Fruit fly (Drosophila melanogaster) whole organism, embryonic: ENCODE data around the gene CG10252.

Experiments used
- Blimp-1 ChIP-seq: fragments of 200-800 bp; sonication (Bioruptor generic); optimal IDR thresholded peaks from 3 replicates; lab custom pipeline; 2018; ENCODE audit warnings: missing biosample characterization, missing genetic modification characterization, mild to moderate bottlenecking, moderate library complexity, missing genetic modification reagents
- CG10209 ChIP-seq: fragments of 200-800 bp; sonication (Bioruptor generic); optimal IDR thresholded peaks from 3 replicates; lab custom pipeline; 2017; ENCODE audit warnings: missing biosample characterization, mild to moderate bottlenecking, missing genetic modification characterization, missing genetic modification reagents
- CG1024 ChIP-seq: fragments of 200-800 bp; sonication (Bioruptor generic); IDR thresholded peaks from 2 replicates; pipeline ENCODE4 v1.3.6; 2022; ENCODE audit warnings: missing biosample characterization, missing genetic modification characterization
- CG10959 ChIP-seq: fragments of 200-800 bp; sonication (Bioruptor generic); IDR thresholded peaks from 2 replicates; pipeline ENCODE4 v1.3.6; 2022; ENCODE audit warnings: missing biosample characterization, missing genetic modification characterization
- CG11504 ChIP-seq: fragments of 200-800 bp; sonication (Bioruptor generic); optimal IDR thresholded peaks from 3 replicates; lab custom pipeline; 2019; ENCODE audit warnings: missing biosample characterization, mild to moderate bottlenecking, missing genetic modification characterization, moderate library complexity
- CG11560 ChIP-seq: fragments of 200-800 bp; sonication (Bioruptor generic); IDR thresholded peaks from 3 replicates; pipeline ENCODE4 v1.3.6; 2022; ENCODE audit warnings: missing biosample characterization, missing genetic modification characterization
- CG14965 ChIP-seq: fragments of 200-800 bp; sonication (Bioruptor generic); optimal IDR thresholded peaks from 2 replicates; lab custom pipeline; 2016; ENCODE audit warnings: missing biosample characterization, missing genetic modification characterization, borderline replicate concordance
- CG1529 ChIP-seq: fragments of 200-800 bp; sonication (Bioruptor generic); optimal IDR thresholded peaks from 3 replicates; lab custom pipeline; 2018; ENCODE audit warnings: missing biosample characterization, missing genetic modification characterization
- CG15696 ChIP-seq: fragments of 200-800 bp; sonication (Bioruptor generic); optimal IDR thresholded peaks from 2 replicates; lab custom pipeline; 2019; ENCODE audit warnings: missing biosample characterization, mild to moderate bottlenecking, missing genetic modification characterization, moderate library complexity
- CG17186 ChIP-seq: fragments of 200-800 bp; sonication (Bioruptor generic); optimal IDR thresholded peaks from 3 replicates; lab custom pipeline; 2017; ENCODE audit warnings: missing biosample characterization, missing genetic modification reagents, missing genetic modification characterization
- CG18262 ChIP-seq: fragments of 200-800 bp; optimal IDR thresholded peaks from 3 replicates; lab custom pipeline; 2019; ENCODE audit warnings: missing biosample characterization, mild to moderate bottlenecking, missing genetic modification characterization, moderate library complexity
- CG18599 ChIP-seq: fragments of 200-800 bp; sonication (Bioruptor generic); optimal IDR thresholded peaks from 3 replicates; lab custom pipeline; 2017; ENCODE audit warnings: missing biosample characterization, missing genetic modification characterization, mild to moderate bottlenecking, moderate library complexity, missing genetic modification reagents
- CG2120 ChIP-seq: fragments of 200-800 bp; sonication (Bioruptor generic); optimal IDR thresholded peaks from 3 replicates; lab custom pipeline; 2016; ENCODE audit warnings: missing biosample characterization, missing genetic modification characterization
- CG2129 ChIP-seq: fragments of 200-800 bp; sonication (Bioruptor generic); IDR thresholded peaks from 2 replicates; pipeline ENCODE4 v1.3.6; 2022; ENCODE audit warnings: missing biosample characterization, missing genetic modification characterization; ENCODE audit not compliant: partially characterized antibody
- CG32767 ChIP-seq: fragments of 200-800 bp; sonication (Bioruptor generic); IDR thresholded peaks from 2 replicates; pipeline ENCODE4 v1.3.6; 2022; ENCODE audit warnings: missing biosample characterization, missing genetic modification characterization
- CG33213 ChIP-seq: fragments of 200-800 bp; sonication (Bioruptor generic); optimal IDR thresholded peaks from 3 replicates; lab custom pipeline; 2016; ENCODE audit warnings: missing biosample characterization, missing genetic modification characterization
- CG42726 ChIP-seq: fragments of 200-800 bp; sonication (Bioruptor generic); IDR thresholded peaks from 2 replicates; pipeline ENCODE4 v1.3.6; 2022; ENCODE audit warnings: missing biosample characterization, missing genetic modification characterization; ENCODE audit not compliant: partially characterized antibody
- CG4854 ChIP-seq: fragments of 200-800 bp; sonication (Bioruptor generic); optimal IDR thresholded peaks from 2 replicates; lab custom pipeline; 2016; ENCODE audit warnings: missing biosample characterization, missing genetic modification characterization, inconsistent platforms
- CG6254 ChIP-seq: fragments of 200-800 bp; sonication (Bioruptor generic); optimal IDR thresholded peaks from 3 replicates; lab custom pipeline; 2017; ENCODE audit warnings: mild to moderate bottlenecking, missing biosample characterization, missing genetic modification reagents, missing genetic modification characterization
- CG6272 ChIP-seq: fragments of 200-800 bp; sonication (Bioruptor generic); IDR thresholded peaks from 2 replicates; pipeline ENCODE4 v1.3.6; 2022; ENCODE audit warnings: missing biosample characterization, missing genetic modification characterization
- CG7271 ChIP-seq: fragments of 200-800 bp; sonication (Bioruptor generic); optimal IDR thresholded peaks from 2 replicates; lab custom pipeline; 2018; ENCODE audit warnings: missing biosample characterization, mild to moderate bottlenecking, missing genetic modification characterization, moderate library complexity
- CG7556 ChIP-seq: fragments of 200-800 bp; sonication (Bioruptor generic); optimal IDR thresholded peaks from 2 replicates; lab custom pipeline; 2017; ENCODE audit warnings: missing biosample characterization, mild to moderate bottlenecking, missing genetic modification characterization
- E2f2 ChIP-seq: fragments of 200-800 bp; sonication (Bioruptor generic); IDR thresholded peaks from 2 replicates; pipeline ENCODE4 v1.3.6; 2022; ENCODE audit warnings: missing biosample characterization, missing genetic modification characterization
- Fer1 ChIP-seq: fragments of 200-800 bp; sonication (Bioruptor generic); optimal IDR thresholded peaks from 2 replicates; lab custom pipeline; 2017; ENCODE audit warnings: missing biosample characterization, mild to moderate bottlenecking, missing genetic modification characterization
- HLH54F ChIP-seq: fragments of 200-800 bp; sonication (Bioruptor generic); optimal IDR thresholded peaks from 3 replicates; lab custom pipeline; 2016; ENCODE audit warnings: missing biosample characterization, missing genetic modification characterization
- Hmx ChIP-seq: fragments of 200-800 bp; sonication (Bioruptor generic); optimal IDR thresholded peaks from 2 replicates; lab custom pipeline; 2016; ENCODE audit warnings: missing biosample characterization, missing genetic modification characterization
- Lhr ChIP-seq: fragments of 200-800 bp; sonication (Bioruptor generic); optimal IDR thresholded peaks from 3 replicates; lab custom pipeline; 2017; ENCODE audit warnings: mild to moderate bottlenecking, missing biosample characterization, missing genetic modification reagents, missing genetic modification characterization
- Pdp1 ChIP-seq, 2 experiments: fragments of 200-800 bp; sonication (Bioruptor generic); optimal IDR thresholded peaks; 3 replicates each; lab custom pipeline; 2016; ENCODE audit warnings: missing biosample characterization in 2 of 2, missing genetic modification characterization in 2 of 2, mild to moderate bottlenecking in 1 of 2, moderate library complexity in 1 of 2
- Usf ChIP-seq: fragments of 200-800 bp; sonication (Bioruptor generic); optimal IDR thresholded peaks from 2 replicates; lab custom pipeline; 2017; ENCODE audit warnings: missing genotype, missing biosample characterization, missing genetic modification characterization
- al ChIP-seq: fragments of 200-800 bp; sonication (Bioruptor generic); IDR thresholded peaks from 2 replicates; pipeline ENCODE4 v1.3.6; 2022; ENCODE audit warnings: missing biosample characterization, missing genetic modification characterization
- cg ChIP-seq: fragments of 200-800 bp; sonication (Bioruptor generic); optimal IDR thresholded peaks from 3 replicates; lab custom pipeline; 2019; ENCODE audit warnings: missing biosample characterization, mild to moderate bottlenecking, missing genetic modification characterization, moderate library complexity
- chinmo ChIP-seq: fragments of 200-800 bp; sonication (Bioruptor generic); IDR thresholded peaks from 4 replicates; pipeline ENCODE4 v1.3.6; 2022; ENCODE audit warnings: missing biosample characterization, missing genetic modification characterization; ENCODE audit not compliant: partially characterized antibody
- dm ChIP-seq: fragments of 200-800 bp; sonication (Bioruptor generic); optimal IDR thresholded peaks from 3 replicates; lab custom pipeline; 2016; ENCODE audit warnings: missing biosample characterization, missing genetic modification characterization
- ewg ChIP-seq: fragments of 200-800 bp; sonication (Bioruptor generic); optimal IDR thresholded peaks from 3 replicates; lab custom pipeline; 2017; ENCODE audit warnings: mild to moderate bottlenecking, missing biosample characterization, missing genetic modification reagents, missing genetic modification characterization
- exex ChIP-seq: fragments of 200-800 bp; sonication (Bioruptor generic); optimal IDR thresholded peaks from 4 replicates; lab custom pipeline; 2018; ENCODE audit warnings: missing biosample characterization, mild to moderate bottlenecking, missing genetic modification characterization, moderate library complexity
- ftz-f1 ChIP-seq: fragments of 200-800 bp; sonication (Bioruptor generic); optimal IDR thresholded peaks from 2 replicates; lab custom pipeline; 2016; ENCODE audit warnings: missing biosample characterization, missing genetic modification characterization
- hth ChIP-seq: fragments of >200 bp; optimal IDR thresholded peaks from 2 replicates; lab custom pipeline; 2017; ENCODE audit warnings: inconsistent platforms
- insv ChIP-seq, 2 experiments: fragments of 200-800 bp; sonication (Bioruptor generic); optimal IDR thresholded peaks; 3 replicates each; lab custom pipeline; 2016 to 2018; ENCODE audit warnings: missing biosample characterization in 2 of 2, missing genetic modification characterization in 2 of 2
- kni ChIP-seq: fragments of 200-800 bp; sonication (Bioruptor generic); optimal IDR thresholded peaks from 3 replicates; lab custom pipeline; 2017; ENCODE audit warnings: mild to moderate bottlenecking, missing biosample characterization, missing genetic modification reagents, missing genetic modification characterization
- mam ChIP-seq: fragments of 200-800 bp; sonication (Bioruptor generic); optimal IDR thresholded peaks from 3 replicates; lab custom pipeline; 2016; ENCODE audit warnings: missing biosample characterization, missing genetic modification characterization
- oc ChIP-seq: fragments of 200-800 bp; sonication (Bioruptor generic); optimal IDR thresholded peaks from 2 replicates; lab custom pipeline; 2018; ENCODE audit warnings: missing biosample characterization, mild to moderate bottlenecking, missing genetic modification characterization, moderate library complexity
- otp ChIP-seq: fragments of 200-800 bp; sonication (Bioruptor generic); IDR thresholded peaks from 3 replicates; pipeline ENCODE4, ENCODE4 v1.3.6; 2022; ENCODE audit warnings: missing biosample characterization, missing genetic modification characterization
- phol ChIP-seq: fragments of 200-800 bp; sonication (Bioruptor generic); optimal IDR thresholded peaks from 3 replicates; lab custom pipeline; 2018; ENCODE audit warnings: missing biosample characterization, mild to moderate bottlenecking, missing genetic modification characterization, moderate library complexity
- rib ChIP-seq: fragments of 200-800 bp; sonication (Bioruptor generic); IDR thresholded peaks from 2 replicates; pipeline ENCODE4 v1.3.6; 2022; ENCODE audit warnings: missing biosample characterization, missing genetic modification characterization
- salm ChIP-seq: fragments of 200-800 bp; sonication (Bioruptor generic); optimal IDR thresholded peaks from 2 replicates; lab custom pipeline; 2018; ENCODE audit warnings: missing biosample characterization, mild to moderate bottlenecking, missing genetic modification characterization
- sim ChIP-seq: fragments of 200-800 bp; sonication (Bioruptor generic); IDR thresholded peaks from 2 replicates; pipeline ENCODE4 v1.3.6; 2022; ENCODE audit warnings: missing biosample characterization, missing genetic modification characterization
- slp2 ChIP-seq: fragments of 200-800 bp; sonication (Bioruptor generic); optimal IDR thresholded peaks from 2 replicates; lab custom pipeline; 2016; ENCODE audit warnings: missing biosample characterization, missing genetic modification characterization
- sob ChIP-seq: fragments of 200-800 bp; sonication (Bioruptor generic); IDR thresholded peaks from 2 replicates; pipeline ENCODE4 v1.3.6; 2022; ENCODE audit warnings: missing biosample characterization, missing genetic modification characterization
- stwl ChIP-seq: fragments of 200-800 bp; sonication (Bioruptor generic); optimal IDR thresholded peaks from 3 replicates; lab custom pipeline; 2018; ENCODE audit warnings: missing biosample characterization, mild to moderate bottlenecking, missing genetic modification characterization, moderate library complexity
- trh ChIP-seq: fragments of 200-800 bp; sonication (Bioruptor generic); optimal IDR thresholded peaks from 2 replicates; lab custom pipeline; 2016; ENCODE audit warnings: missing biosample characterization, missing genetic modification characterization

The CG10252 gene

DNA sequence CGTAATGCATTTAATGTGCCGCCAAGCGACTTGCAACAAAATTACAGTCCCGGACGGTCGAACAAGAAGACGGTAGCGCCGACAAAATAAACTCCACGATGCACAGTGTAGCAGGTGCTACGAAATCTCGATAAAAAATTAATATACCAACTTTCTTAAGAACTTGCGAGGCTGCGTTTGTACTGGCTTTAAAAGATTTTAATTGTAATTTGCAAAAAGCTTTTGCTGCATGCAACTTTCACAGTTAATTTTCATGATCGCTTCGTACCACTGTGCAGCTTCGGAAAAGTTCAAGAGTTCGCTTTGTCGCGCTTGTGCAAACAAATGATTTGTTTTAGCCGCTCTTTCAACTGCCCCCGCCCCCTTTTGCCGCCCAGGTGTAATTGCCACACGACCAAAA, 49.9 kb downstream of the CG10252 start (continued):
- peak; percentile 57 for TF ChIP-seq E2f2
- no peak for TF ChIP-seq exex (tag; lab: Kevin White, UChicago)
- peak; percentile 65 for TF ChIP-seq CG1024
- TF ChIP-seq CG10959 (GFP tag; lab: Robert Waterston, UW), result peak; percentile 50; the same call in 1 of the 2 replicates
- TF ChIP-seq hth (lab: Kevin White, UChicago), result no peak
- TF ChIP-seq chinmo (GFP tag; lab: Robert Waterston, UW), result no peak
- TF ChIP-seq oc (tag; lab: Kevin White, UChicago), result peak; percentile 65
- peak; percentile 50 for TF ChIP-seq CG10209 (GFP tag; lab: Kevin White, UChicago)
- TF ChIP-seq dm (GFP tag; lab: Kevin White, UChicago), result peak; percentile 12
- TF ChIP-seq CG6254 (GFP tag; lab: Kevin White, UChicago), result peak; percentile 58
- TF ChIP-seq Usf (GFP tag; lab: Kevin White, UChicago), result no peak
- peak; percentile 79 for TF ChIP-seq Blimp-1 (GFP tag; lab: Kevin White, UChicago)
- no peak for TF ChIP-seq trh
- TF ChIP-seq otp (GFP tag; lab: Robert Waterston, UW), result peak; percentile 79
- TF ChIP-seq CG2129 (GFP tag; lab: Robert Waterston, UW), result no peak
- TF ChIP-seq slp2 (GFP tag; lab: Kevin White, UChicago), result peak; percentile 57
- TF ChIP-seq HLH54F (GFP tag; lab: Kevin White, UChicago), result peak; percentile 58
- peak; percentile 63 for TF ChIP-seq ewg (GFP tag; lab: Kevin White, UChicago)
- no peak for TF ChIP-seq CG11560 (tag; lab: Robert Waterston, UW)
- TF ChIP-seq CG18262, result peak; percentile 65
- TF ChIP-seq Hmx (GFP tag; lab: Kevin White, UChicago), result no peak
- peak; percentile 83 for TF ChIP-seq CG11504 (tag; lab: Kevin White, UChicago)
- TF ChIP-seq cg (GFP tag; lab: Kevin White, UChicago), result no peak
- peak; percentile 7 for TF ChIP-seq Lhr (GFP tag; lab: Kevin White, UChicago)
- no peak for TF ChIP-seq insv (GFP tag; optimal IDR thresholded peaks at IDR 0.05; lab: Kevin White, UChicago)
- TF ChIP-seq salm (tag; lab: Kevin White, UChicago), result peak; percentile 16
- TF ChIP-seq CG17186, result no peak
- TF ChIP-seq Pdp1 (GFP tag; optimal IDR thresholded peaks at IDR 0.05; lab: Kevin White, UChicago), result peak; percentile 65 to 72
- peak; percentile 23; the same call in 1 of the 2 replicates for TF ChIP-seq al
- TF ChIP-seq rib (GFP tag; lab: Robert Waterston, UW), result no peak
- peak; percentile 73 for TF ChIP-seq phol
- TF ChIP-seq CG1529 (GFP tag; lab: Kevin White, UChicago), result peak; percentile 69
- no peak for TF ChIP-seq stwl (tag; lab: Kevin White, UChicago)
- 0 out of 2 replicates have a peak, but pooled peaks have one; percentile 24 for TF ChIP-seq sim
- TF ChIP-seq CG18599 (GFP tag; lab: Kevin White, UChicago), result peak; percentile 74
- TF ChIP-seq CG14965, result peak; percentile 5
- peak; percentile 49 for TF ChIP-seq CG4854 (GFP tag; lab: Kevin White, UChicago)
- peak; percentile 71 for TF ChIP-seq CG33213
- TF ChIP-seq ftz-f1 (GFP tag; lab: Kevin White, UChicago), result no peak
- TF ChIP-seq CG15696 (tag; lab: Kevin White, UChicago), result no peak
- 0 out of 2 replicates have a peak, but pooled peaks have one; percentile 28 for TF ChIP-seq CG32767 (GFP tag; lab: Robert Waterston, UW)
- no peak for TF ChIP-seq CG7271 (tag; lab: Kevin White, UChicago)
- peak; percentile 53 for TF ChIP-seq CG2120 (GFP tag; lab: Kevin White, UChicago)
- peak; percentile 57 for TF ChIP-seq CG7556 (GFP tag; lab: Kevin White, UChicago)
- TF ChIP-seq Fer1 (GFP tag; lab: Kevin White, UChicago), result peak; percentile 60
- TF ChIP-seq CG42726 (GFP tag; lab: Robert Waterston, UW), result no peak
- peak; percentile 67 for TF ChIP-seq sob (GFP tag; lab: Robert Waterston, UW)
- peak; percentile 55; the same call in 1 of the 2 replicates for TF ChIP-seq CG6272 (GFP tag; lab: Robert Waterston, UW)
- TF ChIP-seq mam, result peak; percentile 69
- TF ChIP-seq kni (GFP tag; lab: Kevin White, UChicago), result no peak
